Worm (Caenorhabditis elegans) whole organism, L4 larva: ENCODE data around the gene ZK1290.7.

Experiments used
- aly-2 ChIP-seq: sonication (generic microtip); optimal IDR thresholded peaks from 2 replicates; lab custom pipeline; 2018; ENCODE audit warnings: missing biosample characterization, missing genetic modification characterization
- ama-1 ChIP-seq: fragments of 150-350 bp; optimal IDR thresholded peaks from 2 replicates; lab custom pipeline; 2014; ENCODE audit warnings: inconsistent platforms, mixed read lengths
- egl-27 ChIP-seq: sonication (generic microtip); optimal IDR thresholded peaks from 3 replicates; lab custom pipeline; 2017; ENCODE audit warnings: missing biosample characterization, missing genetic modification reagents, missing genetic modification characterization
- gei-8 ChIP-seq: fragments of 200-800 bp; sonication (Bioruptor generic); optimal IDR thresholded peaks from 2 replicates; lab custom pipeline; 2018; ENCODE audit warnings: mild to moderate bottlenecking, missing genetic modification characterization, missing compliant biosample characterization
- lin-29 ChIP-seq: fragments of 200-800 bp; sonication (Bioruptor generic); IDR thresholded peaks from 2 replicates; pipeline ENCODE4 v1.3.6; 2022; ENCODE audit warnings: missing genetic modification reagents, missing genetic modification characterization, missing compliant biosample characterization
- lin-39 ChIP-seq: fragments of 150-350 bp; optimal IDR thresholded peaks from 2 replicates; lab custom pipeline; 2014; ENCODE audit warnings: missing biosample characterization, missing genetic modification reagents, missing genetic modification characterization
- mxl-2 ChIP-seq: fragments of 200-800 bp; sonication (Bioruptor generic); conservative IDR thresholded peaks from 2 replicates; pipeline ENCODE4 v1.3.6; 2022; ENCODE audit warnings: missing genetic modification reagents, missing genetic modification characterization, missing compliant biosample characterization
- nhr-10 ChIP-seq: fragments of 150-350 bp; optimal IDR thresholded peaks from 2 replicates; lab custom pipeline; 2014; ENCODE audit warnings: missing biosample characterization, missing genetic modification characterization
- nhr-11 ChIP-seq: fragments of 150-350 bp; optimal IDR thresholded peaks from 2 replicates; lab custom pipeline; 2014; ENCODE audit warnings: missing biosample characterization, missing genetic modification characterization
- nhr-28 ChIP-seq: fragments of 150-350 bp; optimal IDR thresholded peaks from 2 replicates; lab custom pipeline; 2014; ENCODE audit warnings: missing biosample characterization, missing genetic modification characterization
- nhr-77 ChIP-seq: fragments of 150-350 bp; optimal IDR thresholded peaks from 2 replicates; lab custom pipeline; 2014; ENCODE audit warnings: missing biosample characterization, missing genetic modification characterization
- ztf-11 ChIP-seq: fragments of 150-350 bp; optimal IDR thresholded peaks from 2 replicates; lab custom pipeline; 2014; ENCODE audit warnings: missing biosample characterization, missing genetic modification characterization

- TF ChIP-seq nhr-77 (tag; lab: Kevin White, UChicago) (no peak), aly-2 (tag; lab: Kevin White, UChicago) (no peak), gei-8 (GFP tag; lab: Kevin White, UChicago) (no peak), nhr-10 (tag; lab: Kevin White, UChicago) (no peak), ama-1 (lab: Kevin White, UChicago) (no peak), egl-27 (tag; lab: Kevin White, UChicago) (no peak), nhr-11 (tag; lab: Kevin White, UChicago) (no peak), nhr-28 (no peak), ztf-11 (no peak), lin-39 (no peak), lin-29 (GFP tag; lab: Robert Waterston, UW) (no peak), mxl-2 (GFP tag; lab: Robert Waterston, UW) (no peak)
Measured at ce11 chrII:7548044-7548443, 22.7 kb upstream of the ZK1290.7 start, which contains the start of gene fbxa-224.
